Worm (Caenorhabditis elegans): ENCODE measurements around the gene C05D11.8.

Gene C05D11.8

DNA sequence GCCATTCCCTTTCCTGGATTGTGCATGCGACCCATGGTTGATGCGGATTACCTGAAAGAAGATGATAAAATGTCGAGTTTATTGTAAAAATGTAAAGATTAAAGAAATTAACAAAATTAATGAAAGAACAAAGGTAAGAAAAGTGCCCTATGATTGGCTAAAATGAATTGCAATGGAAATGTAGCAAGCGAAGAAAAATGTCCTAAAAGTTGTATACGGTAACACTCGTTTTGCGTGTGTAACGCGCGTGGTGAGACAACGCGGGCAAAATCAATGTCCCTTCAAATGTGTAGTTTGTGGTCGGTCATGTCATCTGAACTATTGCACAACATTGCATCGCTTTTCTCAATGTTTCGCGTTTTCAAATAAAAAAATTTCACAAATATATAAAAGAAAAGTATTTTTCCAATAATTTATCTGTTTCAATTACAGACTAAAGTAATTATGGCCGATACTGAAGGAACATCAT is 52.1 kb downstream of the C05D11.8 start, which contains the start of the genes rps-13 and nfx-1:
TSS of gene rps-13 (minus strand) at position 51 of the 469 bp plus-strand sequence.
TSS of gene nfx-1 (plus strand) at position 433 of the 469 bp plus-strand sequence.
- TF ChIP-seq fkh-8 (tag; optimal IDR thresholded peaks at IDR 0.05) (peak; percentile 62), pag-3 (tag; optimal IDR thresholded peaks at IDR 0.05; ENCODE audit: borderline replicate concordance, insufficient read depth) (no peak), nhr-19 (GFP tag; conservative IDR thresholded peaks at IDR 0.05) (peak; percentile 84), aly-2 (tag; optimal IDR thresholded peaks at IDR 0.05) (no peak), nhr-71 (tag; optimal IDR thresholded peaks at IDR 0.05) (peak; percentile 87), efl-3 (GFP tag; optimal IDR thresholded peaks at IDR 0.05) (no peak), ztf-11 (tag; optimal IDR thresholded peaks at IDR 0.05) (no peak), fos-1 (tag; optimal IDR thresholded peaks at IDR 0.05) (peak; percentile 80), lin-35 (GFP tag; optimal IDR thresholded peaks at IDR 0.05) (peak; percentile 85 to 91), irx-1 (tag; optimal IDR thresholded peaks at IDR 0.05) (peak; percentile 58), pqm-1 (tag; optimal IDR thresholded peaks at IDR 0.05) (peak; percentile 6), fkh-4 (tag; optimal IDR thresholded peaks at IDR 0.05; ENCODE audit: borderline replicate concordance) (no peak), ces-1 (GFP tag; optimal IDR thresholded peaks at IDR 0.05) (no peak), dsc-1 (tag; optimal IDR thresholded peaks at IDR 0.05) (peak; percentile 61), zip-4 (GFP tag; optimal IDR thresholded peaks at IDR 0.05) (no peak), lin-14 (GFP tag; optimal IDR thresholded peaks at IDR 0.05) (peak; percentile 75), hlh-4 (tag; optimal IDR thresholded peaks at IDR 0.05) (no peak), isw-1 (GFP tag; IDR thresholded peaks at IDR 0.05) (peak; percentile 83), unc-130 (tag; optimal IDR thresholded peaks at IDR 0.05) (peak; percentile 94), rnt-1 (tag; optimal IDR thresholded peaks at IDR 0.05) (peak; percentile 86), blmp-1 (tag; optimal IDR thresholded peaks at IDR 0.05) (peak; percentile 63), ceh-82 (tag; optimal IDR thresholded peaks at IDR 0.05) (peak; percentile 66 to 90 (median 79)), nhr-76 (tag; optimal IDR thresholded peaks at IDR 0.05) (no peak), aha-1 (tag; optimal IDR thresholded peaks at IDR 0.05) (no peak), hpl-2 (GFP tag; optimal IDR thresholded peaks at IDR 0.05) (peak; percentile 1), egl-13 (tag; optimal IDR thresholded peaks at IDR 0.05) (peak; percentile 33), lsy-2 (tag; optimal IDR thresholded peaks at IDR 0.05) (peak; percentile 98 to 99), swsn-7 (tag; optimal IDR thresholded peaks at IDR 0.05) (peak; percentile 70), nhr-90 (tag; optimal IDR thresholded peaks at IDR 0.05; ENCODE audit: poor library complexity) (peak; percentile 66), unc-86 (tag; optimal IDR thresholded peaks at IDR 0.05) (peak; percentile 58), mdl-1 (tag; optimal IDR thresholded peaks at IDR 0.05) (peak in 1 of 2 experiments; percentile 85), unc-30 (tag; optimal IDR thresholded peaks at IDR 0.05) (no peak), lin-15B (tag; optimal IDR thresholded peaks at IDR 0.05) (peak; percentile 55), snpc-4 (tag; optimal IDR thresholded peaks at IDR 0.05) (peak; percentile 66), nhr-11 (tag; optimal IDR thresholded peaks at IDR 0.05) (peak; percentile 53), snu-23 (GFP tag; optimal IDR thresholded peaks at IDR 0.05) (peak; percentile 87), mep-1 (tag; optimal IDR thresholded peaks at IDR 0.05) (peak; percentile 78), ceh-90 (tag; optimal IDR thresholded peaks at IDR 0.05) (peak; percentile 4), tbx-2 (tag; optimal IDR thresholded peaks at IDR 0.05) (peak; percentile 70), jun-1 (tag; optimal IDR thresholded peaks at IDR 0.05) (peak; percentile 62), F16B12.6 (tag; optimal IDR thresholded peaks at IDR 0.05) (peak; percentile 76), ama-1 (optimal IDR thresholded peaks at IDR 0.05) (peak; percentile 46), sptf-1 (tag; optimal IDR thresholded peaks at IDR 0.05) (no peak), ztf-4 (tag; optimal IDR thresholded peaks at IDR 0.05) (peak; percentile 74), efl-1 (optimal IDR thresholded peaks at IDR 0.05) (peak; percentile 83 to 90), efl-1 (GFP tag; optimal IDR thresholded peaks at IDR 0.05 in 1 of 2) (peak; percentile 76 to 97), mef-2 (tag; optimal IDR thresholded peaks at IDR 0.05) (no peak), nhr-20 (tag; optimal IDR thresholded peaks at IDR 0.05) (peak; percentile 86), lin-13 (GFP tag; optimal IDR thresholded peaks at IDR 0.05) (peak; percentile 86), nhr-85 (tag) (peak; percentile 89), mab-9 (GFP tag; IDR thresholded peaks at IDR 0.05) (no peak), dpl-1 (GFP tag; optimal IDR thresholded peaks at IDR 0.05) (peak; percentile 70 to 82 (median 77)), skn-1 (tag; optimal IDR thresholded peaks at IDR 0.05) (peak; percentile 92), C04F5.9 (tag; optimal IDR thresholded peaks at IDR 0.05) (peak; percentile 13)

Measured in whole organism, L1 larva.